Fruit fly (Drosophila melanogaster): ENCODE data around the gene CG33986.

DNA sequence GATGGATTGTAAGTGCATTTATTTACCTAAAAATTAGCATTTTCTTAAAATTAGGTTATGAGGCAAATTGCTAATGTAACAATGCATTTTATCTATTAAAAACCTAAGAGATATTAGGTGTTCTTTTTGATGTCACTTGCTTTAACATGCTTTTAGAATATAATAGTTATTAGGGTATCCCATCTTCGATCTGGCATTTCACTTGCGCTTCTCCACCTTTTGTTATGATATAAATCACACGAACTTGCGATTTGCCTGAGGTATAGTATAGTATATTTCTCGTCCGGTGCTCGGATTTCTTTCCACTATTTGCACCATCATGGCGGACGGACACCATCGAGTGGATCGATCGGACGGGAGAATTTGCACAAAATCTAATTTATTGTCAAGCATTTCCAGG lies 5.0 kb upstream of the CG33986 start:
- TF ChIP-seq CG3032 (tag; optimal IDR thresholded peaks at IDR 0.05) (no peak), salr (GFP tag; optimal IDR thresholded peaks at IDR 0.05) (no peak), Ets96B (tag; optimal IDR thresholded peaks at IDR 0.05) (no peak), Blimp-1 (GFP tag; optimal IDR thresholded peaks at IDR 0.05) (no peak), CG8319 (GFP tag; optimal IDR thresholded peaks at IDR 0.05) (no peak), pdm3 (GFP tag; optimal IDR thresholded peaks at IDR 0.05) (no peak), Hr38 (GFP tag; optimal IDR thresholded peaks at IDR 0.05) (no peak), ss (GFP tag; optimal IDR thresholded peaks at IDR 0.05) (no peak), Gug (GFP tag; IDR thresholded peaks at IDR 0.05) (no peak), fd59A (GFP tag; optimal IDR thresholded peaks at IDR 0.05) (no peak), OdsH (GFP tag; optimal IDR thresholded peaks at IDR 0.05) (no peak)

Data from whole organism, prepupa.